Fruit fly (Drosophila melanogaster) whole organism, embryonic: Measurements from ENCODE around the gene ck.

Source experiments
- CG10431 ChIP-seq: fragments of 200-800 bp; sonication (Bioruptor generic); optimal IDR thresholded peaks from 3 replicates; lab custom pipeline; 2018; ENCODE audit warnings: missing biosample characterization, mild to moderate bottlenecking, missing genetic modification characterization
- CG10462 ChIP-seq: fragments of 200-800 bp; sonication (Bioruptor generic); optimal IDR thresholded peaks from 2 replicates; lab custom pipeline; 2016; ENCODE audit warnings: missing biosample characterization, missing genetic modification characterization
- CG12299 ChIP-seq: fragments of 200-800 bp; sonication (Bioruptor generic); optimal IDR thresholded peaks from 2 replicates; lab custom pipeline; 2018; ENCODE audit warnings: missing biosample characterization, mild to moderate bottlenecking, missing genetic modification characterization
- CG13775 ChIP-seq: fragments of 200-800 bp; sonication (Bioruptor generic); optimal IDR thresholded peaks from 3 replicates; lab custom pipeline; 2017; ENCODE audit warnings: missing biosample characterization, mild to moderate bottlenecking, missing genetic modification characterization
- CG1529 ChIP-seq: fragments of 200-800 bp; sonication (Bioruptor generic); optimal IDR thresholded peaks from 3 replicates; lab custom pipeline; 2018; ENCODE audit warnings: missing biosample characterization, missing genetic modification characterization
- CG17328 ChIP-seq: fragments of 200-800 bp; sonication (Bioruptor generic); IDR thresholded peaks from 2 replicates; pipeline ENCODE4 v1.3.6; 2022; ENCODE audit warnings: missing biosample characterization, missing genetic modification characterization
- CG2199 ChIP-seq: fragments of 200-800 bp; sonication (Bioruptor generic); IDR thresholded peaks from 3 replicates; pipeline ENCODE4 v1.3.6; 2022; ENCODE audit warnings: missing biosample characterization, missing genetic modification characterization
- CG2712 ChIP-seq: fragments of 200-800 bp; optimal IDR thresholded peaks from 3 replicates; lab custom pipeline; 2019; ENCODE audit warnings: missing biosample characterization, mild to moderate bottlenecking, missing genetic modification characterization, moderate library complexity
- CG3838 ChIP-seq: fragments of 200-800 bp; sonication (Bioruptor generic); optimal IDR thresholded peaks from 3 replicates; lab custom pipeline; 2016; ENCODE audit warnings: missing biosample characterization, missing genetic modification characterization
- CG4360 ChIP-seq: fragments of 200-800 bp; sonication (Bioruptor generic); IDR thresholded peaks from 2 replicates; pipeline ENCODE4 v1.3.6; 2022; ENCODE audit warnings: missing biosample characterization, missing genetic modification characterization
- CG4617 ChIP-seq: fragments of 200-800 bp; sonication (Bioruptor generic); optimal IDR thresholded peaks from 3 replicates; lab custom pipeline; 2016; ENCODE audit warnings: missing biosample characterization, missing genetic modification characterization, borderline replicate concordance
- CG5953 ChIP-seq: fragments of 200-800 bp; sonication (Bioruptor generic); IDR thresholded peaks from 2 replicates; pipeline ENCODE4 v1.3.6; 2022; ENCODE audit warnings: missing biosample characterization, missing genetic modification characterization
- CG6689 ChIP-seq: fragments of 200-800 bp; sonication (Bioruptor generic); IDR thresholded peaks from 2 replicates; pipeline ENCODE4 v1.3.6; 2022; ENCODE audit warnings: missing biosample characterization, missing genetic modification characterization
- CG8281 ChIP-seq: fragments of 200-800 bp; sonication (Bioruptor generic); optimal IDR thresholded peaks from 2 replicates; lab custom pipeline; 2018; ENCODE audit warnings: missing biosample characterization, mild to moderate bottlenecking, missing genetic modification characterization, moderate library complexity
- CTCF ChIP-seq: fragments of 200-800 bp; sonication (Bioruptor generic); optimal IDR thresholded peaks from 2 replicates; lab custom pipeline; 2017; ENCODE audit warnings: missing biosample characterization, mild to moderate bottlenecking, missing genetic modification characterization, moderate library complexity
- Camta ChIP-seq: fragments of 200-800 bp; sonication (Bioruptor generic); optimal IDR thresholded peaks from 2 replicates; lab custom pipeline; 2016; ENCODE audit warnings: missing biosample characterization, missing genetic modification characterization
- Chrac-16 ChIP-seq: fragments of 200-800 bp; sonication (Bioruptor generic); optimal IDR thresholded peaks from 3 replicates; lab custom pipeline; 2016; ENCODE audit warnings: missing biosample characterization, missing genetic modification characterization
- D19B ChIP-seq: fragments of 200-800 bp; sonication (Bioruptor generic); optimal IDR thresholded peaks from 2 replicates; lab custom pipeline; 2017; ENCODE audit warnings: missing biosample characterization, mild to moderate bottlenecking, missing genetic modification characterization
- Dbx ChIP-seq: fragments of 200-800 bp; sonication (Bioruptor generic); IDR thresholded peaks from 3 replicates; pipeline ENCODE4 v1.3.6; 2022; ENCODE audit warnings: missing biosample characterization, missing genetic modification characterization
- Dip3 ChIP-seq: fragments of 200-800 bp; sonication (Bioruptor generic); optimal IDR thresholded peaks from 3 replicates; lab custom pipeline; 2016; ENCODE audit warnings: missing biosample characterization, missing genetic modification characterization
- H2.0 ChIP-seq: fragments of 200-800 bp; sonication (Bioruptor generic); IDR thresholded peaks from 2 replicates; pipeline ENCODE4 v1.3.6; 2022; ENCODE audit warnings: missing biosample characterization, missing genetic modification characterization
- HLHmδ ChIP-seq: fragments of 200-800 bp; sonication (Bioruptor generic); optimal IDR thresholded peaks from 2 replicates; lab custom pipeline; 2018; ENCODE audit warnings: missing biosample characterization, mild to moderate bottlenecking, missing genetic modification characterization, moderate library complexity
- HmgZ ChIP-seq: fragments of 200-800 bp; sonication (Bioruptor generic); optimal IDR thresholded peaks from 2 replicates; lab custom pipeline; 2018; ENCODE audit warnings: missing biosample characterization, mild to moderate bottlenecking, missing genetic modification characterization
- Hmx ChIP-seq: fragments of 200-800 bp; sonication (Bioruptor generic); optimal IDR thresholded peaks from 2 replicates; lab custom pipeline; 2016; ENCODE audit warnings: missing biosample characterization, missing genetic modification characterization
- Kr ChIP-seq: fragments of 200-800 bp; sonication (Bioruptor generic); optimal IDR thresholded peaks from 2 replicates; lab custom pipeline; 2017; ENCODE audit warnings: missing biosample characterization, mild to moderate bottlenecking, missing genetic modification characterization
- Lpt ChIP-seq: fragments of >200 bp; optimal IDR thresholded peaks from 2 replicates; lab custom pipeline; 2018; ENCODE audit warnings: missing biosample characterization, missing genetic modification characterization
- Nf-YA ChIP-seq: fragments of 200-800 bp; sonication (Bioruptor generic); IDR thresholded peaks from 2 replicates; pipeline ENCODE4 v1.3.6; 2022; ENCODE audit warnings: missing biosample characterization, missing genetic modification characterization
- Nf-YC ChIP-seq: fragments of 200-800 bp; optimal IDR thresholded peaks from 3 replicates; lab custom pipeline; 2019; ENCODE audit warnings: missing biosample characterization, mild to moderate bottlenecking, missing genetic modification characterization, moderate library complexity
- Optix ChIP-seq: fragments of 200-800 bp; sonication (Bioruptor generic); IDR thresholded peaks from 3 replicates; pipeline ENCODE4 v1.3.6; 2022; ENCODE audit warnings: missing biosample characterization, missing genetic modification characterization
- Pdp1 ChIP-seq, 2 experiments: fragments of 200-800 bp; sonication (Bioruptor generic); optimal IDR thresholded peaks; 3 replicates each; lab custom pipeline; 2016; ENCODE audit warnings: missing biosample characterization in 2 of 2, missing genetic modification characterization in 2 of 2, mild to moderate bottlenecking in 1 of 2, moderate library complexity in 1 of 2
- Poxn ChIP-seq: fragments of 200-800 bp; sonication (Bioruptor generic); IDR thresholded peaks from 2 replicates; pipeline ENCODE4 v1.3.6; 2022; ENCODE audit warnings: missing biosample characterization, missing genetic modification characterization
- Side ChIP-seq: fragments of 200-800 bp; sonication (Bioruptor generic); optimal IDR thresholded peaks from 2 replicates; lab custom pipeline; 2016; ENCODE audit warnings: missing biosample characterization, missing genetic modification characterization
- Six4 ChIP-seq: fragments of 200-800 bp; sonication (Bioruptor generic); optimal IDR thresholded peaks from 2 replicates; lab custom pipeline; 2016; ENCODE audit warnings: missing biosample characterization, missing genetic modification characterization
- az2 ChIP-seq: fragments of 200-800 bp; sonication (Bioruptor generic); optimal IDR thresholded peaks from 3 replicates; lab custom pipeline; 2016; ENCODE audit warnings: missing biosample characterization, missing genetic modification characterization
- cato ChIP-seq: fragments of 200-800 bp; sonication (Bioruptor generic); optimal IDR thresholded peaks from 2 replicates; lab custom pipeline; 2016; ENCODE audit warnings: missing biosample characterization, missing genetic modification characterization, borderline replicate concordance
- dmrt99B ChIP-seq: fragments of 200-800 bp; sonication (Bioruptor generic); optimal IDR thresholded peaks from 2 replicates; lab custom pipeline; 2018; ENCODE audit warnings: missing biosample characterization, mild to moderate bottlenecking, missing genetic modification characterization, moderate library complexity
- ems ChIP-seq: fragments of 200-800 bp; sonication (Bioruptor generic); optimal IDR thresholded peaks from 3 replicates; lab custom pipeline; 2016; ENCODE audit warnings: missing biosample characterization, missing genetic modification characterization
- en ChIP-seq: fragments of 200-800 bp; sonication (Bioruptor generic); optimal IDR thresholded peaks from 2 replicates; lab custom pipeline; 2016; ENCODE audit warnings: missing biosample characterization, missing genetic modification characterization
- fru ChIP-seq: fragments of >200 bp; optimal IDR thresholded peaks from 2 replicates; lab custom pipeline; 2017
- h ChIP-seq: fragments of >200 bp; optimal IDR thresholded peaks from 2 replicates; lab custom pipeline; 2017
- hth ChIP-seq: fragments of >200 bp; optimal IDR thresholded peaks from 2 replicates; lab custom pipeline; 2017; ENCODE audit warnings: inconsistent platforms
- ind ChIP-seq: fragments of 200-800 bp; sonication (Bioruptor generic); optimal IDR thresholded peaks from 3 replicates; lab custom pipeline; 2016; ENCODE audit warnings: missing biosample characterization, missing genetic modification characterization
- kay ChIP-seq: fragments of 200-800 bp; sonication (Bioruptor generic); optimal IDR thresholded peaks from 2 replicates; lab custom pipeline; 2016; ENCODE audit warnings: missing biosample characterization, missing genetic modification characterization
- klu ChIP-seq: fragments of 200-800 bp; sonication (Bioruptor generic); IDR thresholded peaks from 2 replicates; pipeline ENCODE4 v1.3.6; 2022; ENCODE audit warnings: missing biosample characterization, missing genetic modification characterization
- maf-S ChIP-seq: fragments of 200-800 bp; sonication (Bioruptor generic); optimal IDR thresholded peaks from 2 replicates; lab custom pipeline; 2016; ENCODE audit warnings: missing biosample characterization, missing genetic modification characterization
- org-1 ChIP-seq: fragments of 200-800 bp; sonication (Bioruptor generic); optimal IDR thresholded peaks from 2 replicates; lab custom pipeline; 2017; ENCODE audit warnings: missing biosample characterization, missing genetic modification characterization
- pfk ChIP-seq: fragments of 200-800 bp; sonication (Bioruptor generic); optimal IDR thresholded peaks from 2 replicates; lab custom pipeline; 2018; ENCODE audit warnings: missing biosample characterization, mild to moderate bottlenecking, missing genetic modification characterization, moderate library complexity
- sisA ChIP-seq: fragments of 200-800 bp; sonication (Bioruptor generic); IDR thresholded peaks from 2 replicates; pipeline ENCODE4 v1.3.6; 2022; ENCODE audit warnings: missing biosample characterization, missing genetic modification characterization
- slp2 ChIP-seq: fragments of 200-800 bp; sonication (Bioruptor generic); optimal IDR thresholded peaks from 2 replicates; lab custom pipeline; 2016; ENCODE audit warnings: missing biosample characterization, missing genetic modification characterization
- tap ChIP-seq: fragments of 200-800 bp; optimal IDR thresholded peaks from 3 replicates; lab custom pipeline; 2019; ENCODE audit warnings: missing biosample characterization, mild to moderate bottlenecking, missing genetic modification characterization, moderate library complexity
- tio ChIP-seq: fragments of 200-800 bp; sonication (Bioruptor generic); optimal IDR thresholded peaks from 2 replicates; lab custom pipeline; 2017; ENCODE audit warnings: missing biosample characterization, missing genetic modification characterization, inconsistent platforms
- tna ChIP-seq: fragments of 200-800 bp; sonication (Bioruptor generic); IDR thresholded peaks from 2 replicates; pipeline ENCODE4 v1.3.6; 2022; ENCODE audit warnings: missing biosample characterization, missing genetic modification characterization; ENCODE audit not compliant: partially characterized antibody
- zen2 ChIP-seq: fragments of 200-800 bp; sonication (Bioruptor generic); IDR thresholded peaks from 3 replicates; pipeline ENCODE4 v1.3.6; 2022; ENCODE audit warnings: missing biosample characterization, missing genetic modification characterization; ENCODE audit not compliant: partially characterized antibody
- zfh2 ChIP-seq: fragments of 200-800 bp; sonication (Bioruptor generic); optimal IDR thresholded peaks from 2 replicates; lab custom pipeline; 2016; ENCODE audit warnings: missing biosample characterization, missing genetic modification characterization

Gene ck

DNA sequence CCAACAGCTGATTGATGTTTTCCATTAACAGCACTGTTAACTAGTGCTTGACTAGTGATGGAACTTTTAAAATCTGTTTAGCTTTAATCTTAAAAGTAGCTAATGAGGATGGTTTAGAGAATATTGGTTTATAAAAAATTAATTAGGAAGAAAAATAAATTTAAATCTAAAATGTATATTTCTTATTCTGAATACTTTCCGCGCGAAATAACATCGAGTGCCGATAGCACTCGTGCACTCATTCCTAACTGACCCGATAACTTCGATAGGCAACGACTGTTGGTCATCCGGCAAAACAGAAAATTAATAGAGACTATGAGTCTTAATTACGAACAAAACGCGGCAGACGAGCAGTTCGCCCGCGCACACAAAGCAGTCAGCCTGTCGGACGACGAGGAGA, 48.0 kb downstream of the ck start, which contains the start of the genes THG and Rnmt (continued):
- TF ChIP-seq Hmx (GFP tag; lab: Kevin White, UChicago): peak; percentile 43
- peak; percentile 45; the same call in 1 of the 2 replicates for TF ChIP-seq Poxn (GFP tag; lab: Robert Waterston, UW)
- TF ChIP-seq tio (GFP tag; lab: Kevin White, UChicago): no peak
- no peak for TF ChIP-seq hth (lab: Kevin White, UChicago)
- peak; percentile 57 for TF ChIP-seq Side (GFP tag; lab: Kevin White, UChicago)
- TF ChIP-seq ems (GFP tag; lab: Kevin White, UChicago): peak; percentile 78
- TF ChIP-seq CG6689: peak; percentile 89
- TF ChIP-seq CG3838 (GFP tag; lab: Kevin White, UChicago): peak; percentile 49
- peak; percentile 81 for TF ChIP-seq CG12299 (tag; lab: Kevin White, UChicago)
- no peak for TF ChIP-seq Lpt (GFP tag; lab: Kevin White, UChicago)
- TF ChIP-seq Chrac-16 (GFP tag; lab: Kevin White, UChicago): peak; percentile 87
- peak; percentile 49; the same call in 1 of the 3 replicates for TF ChIP-seq zen2 (GFP tag; lab: Robert Waterston, UW)
- peak; percentile 7 for TF ChIP-seq CG10431 (GFP tag; lab: Kevin White, UChicago)
- TF ChIP-seq h (lab: Kevin White, UChicago): no peak
- TF ChIP-seq kay (GFP tag; lab: Kevin White, UChicago): peak; percentile 78
- peak; percentile 65 for TF ChIP-seq tap (tag; lab: Kevin White, UChicago)
- TF ChIP-seq cato (GFP tag; lab: Kevin White, UChicago): peak; percentile 9
- peak; percentile 86 for TF ChIP-seq CG2712 (tag; lab: Kevin White, UChicago)
- TF ChIP-seq CG2199 (GFP tag; lab: Robert Waterston, UW): peak; percentile 56; the same call in 1 of the 3 replicates
- peak; percentile 56 for TF ChIP-seq CG1529 (GFP tag; lab: Kevin White, UChicago)
- TF ChIP-seq CG4617 (GFP tag; lab: Kevin White, UChicago): peak; percentile 73
- TF ChIP-seq H2.0: peak; percentile 84
- TF ChIP-seq pfk (GFP tag; lab: Kevin White, UChicago): peak; percentile 6
- peak; percentile 43 for TF ChIP-seq maf-S (GFP tag; lab: Kevin White, UChicago)
- TF ChIP-seq zfh2 (GFP tag; lab: Kevin White, UChicago): peak; percentile 65
- TF ChIP-seq CG8281: peak; percentile 1
- TF ChIP-seq CG5953 (GFP tag; lab: Robert Waterston, UW): peak; percentile 71
- TF ChIP-seq Camta (GFP tag; lab: Kevin White, UChicago): peak; percentile 56
- no peak for TF ChIP-seq CG4360 (GFP tag; lab: Robert Waterston, UW)
- no peak for TF ChIP-seq slp2 (GFP tag; lab: Kevin White, UChicago)
- peak; percentile 3 for TF ChIP-seq D19B (GFP tag; lab: Kevin White, UChicago)
- TF ChIP-seq Pdp1 (GFP tag; optimal IDR thresholded peaks at IDR 0.05; lab: Kevin White, UChicago): peak; percentile 68 to 69
- TF ChIP-seq Dbx: peak; percentile 93
- no peak for TF ChIP-seq CTCF (GFP tag; lab: Kevin White, UChicago)
- TF ChIP-seq klu (GFP tag; lab: Robert Waterston, UW): peak; percentile 67; the same call in 1 of the 2 replicates
- TF ChIP-seq CG13775 (GFP tag; lab: Kevin White, UChicago): peak; percentile 84
- TF ChIP-seq CG17328: peak; percentile 86
- TF ChIP-seq fru (lab: Kevin White, UChicago): no peak
- no peak for TF ChIP-seq HLHmδ (GFP tag; lab: Kevin White, UChicago)
- peak; percentile 77 for TF ChIP-seq Optix (GFP tag; lab: Robert Waterston, UW)
- TF ChIP-seq HmgZ (tag; lab: Kevin White, UChicago): peak; percentile 90
- peak; percentile 86 for TF ChIP-seq az2 (GFP tag; lab: Kevin White, UChicago)
- TF ChIP-seq CG10462 (GFP tag; lab: Kevin White, UChicago): peak; percentile 71
- TF ChIP-seq tna (GFP tag; lab: Robert Waterston, UW): peak; percentile 85
- TF ChIP-seq sisA (GFP tag; lab: Robert Waterston, UW): peak; percentile 78
- TF ChIP-seq Kr (GFP tag; lab: Kevin White, UChicago): no peak
- TF ChIP-seq Nf-YA (GFP tag; lab: Robert Waterston, UW): no peak
- peak; percentile 60 for TF ChIP-seq Dip3
- peak; percentile 33 for TF ChIP-seq en
- TF ChIP-seq dmrt99B (tag; lab: Kevin White, UChicago): peak; percentile 69
- TF ChIP-seq Six4 (GFP tag; lab: Kevin White, UChicago): peak; percentile 71
- no peak for TF ChIP-seq org-1 (GFP tag; lab: Kevin White, UChicago)
- peak; percentile 81 for TF ChIP-seq ind (GFP tag; lab: Kevin White, UChicago)
- TF ChIP-seq Nf-YC (tag; lab: Kevin White, UChicago): peak; percentile 75
